Worm (Caenorhabditis elegans) whole organism, young adult: ENCODE data around the gene nsph-1.1.

ENCODE experiments used
- B0019.2 ChIP-seq: fragments of 200-800 bp; sonication (Bioruptor generic); conservative IDR thresholded peaks from 2 replicates; pipeline ENCODE4 v1.3.6; 2022; ENCODE audit warnings: missing genetic modification reagents, missing genetic modification characterization, missing compliant biosample characterization
- B0336.3 ChIP-seq: fragments of 200-800 bp; sonication (Bioruptor generic); IDR thresholded peaks from 2 replicates; pipeline ENCODE4 v1.3.6; 2022; ENCODE audit warnings: missing genetic modification characterization, missing compliant biosample characterization
- C06A6.2 ChIP-seq: fragments of 200-800 bp; sonication (Bioruptor generic); conservative IDR thresholded peaks from 2 replicates; pipeline ENCODE4 v1.3.6; 2022; ENCODE audit warnings: missing genetic modification characterization, missing compliant biosample characterization
- C17E4.6 ChIP-seq: fragments of 200-800 bp; sonication (Bioruptor generic); IDR thresholded peaks from 2 replicates; pipeline ENCODE4 v1.3.6; 2022; ENCODE audit warnings: missing genetic modification reagents, missing genetic modification characterization, missing compliant biosample characterization
- F22D6.2 ChIP-seq: sonication (generic microtip); optimal IDR thresholded peaks from 2 replicates; lab custom pipeline; 2016; ENCODE audit warnings: mild to moderate bottlenecking, missing genetic modification characterization, missing compliant biosample characterization
- F23B12.7 ChIP-seq: sonication (generic microtip); optimal IDR thresholded peaks from 2 replicates; lab custom pipeline; 2017; ENCODE audit warnings: missing genetic modification characterization, mild to moderate bottlenecking, missing compliant biosample characterization, antibody characterized with exemption, moderate library complexity; ENCODE audit not compliant: insufficient read depth
- F33H1.4 ChIP-seq: fragments of 200-800 bp; sonication (Bioruptor generic); IDR thresholded peaks from 2 replicates; pipeline ENCODE4 v1.3.6; 2022; ENCODE audit warnings: missing genetic modification reagents, missing genetic modification characterization, missing compliant biosample characterization
- F55B11.4 ChIP-seq: sonication (generic microtip); optimal IDR thresholded peaks from 2 replicates; lab custom pipeline; 2016; ENCODE audit warnings: missing compliant biosample characterization, missing genetic modification characterization, borderline replicate concordance; ENCODE audit not compliant: insufficient read depth
- F57C9.4 ChIP-seq: sonication (generic microtip); optimal IDR thresholded peaks from 2 replicates; lab custom pipeline; 2017; ENCODE audit warnings: mild to moderate bottlenecking, missing genetic modification characterization, missing compliant biosample characterization
- T26A5.8 ChIP-seq: sonication (generic microtip); optimal IDR thresholded peaks from 2 replicates; lab custom pipeline; 2016; ENCODE audit warnings: missing genetic modification characterization, missing compliant biosample characterization
- Y53F4B.3 ChIP-seq: fragments of 200-800 bp; sonication (Bioruptor generic); IDR thresholded peaks from 2 replicates; pipeline ENCODE4 v1.3.6; 2022; ENCODE audit warnings: missing genetic modification reagents, missing genetic modification characterization, missing compliant biosample characterization
- Y67H2A.10 ChIP-seq: fragments of 200-800 bp; sonication (Bioruptor generic); conservative IDR thresholded peaks from 2 replicates; pipeline ENCODE4 v1.3.6; 2022; ENCODE audit warnings: missing genetic modification reagents, missing genetic modification characterization, missing compliant biosample characterization
- Y95B8A.8 ChIP-seq: fragments of 200-800 bp; sonication (Bioruptor generic); IDR thresholded peaks from 2 replicates; pipeline ENCODE4 v1.3.6; 2022; ENCODE audit warnings: missing genetic modification reagents, missing genetic modification characterization, missing compliant biosample characterization
- attf-3 ChIP-seq: fragments of 200-800 bp; sonication (Bioruptor generic); conservative IDR thresholded peaks from 2 replicates; pipeline ENCODE4 v1.3.6; 2022; ENCODE audit warnings: missing genetic modification reagents, missing genetic modification characterization, missing compliant biosample characterization
- attf-6 ChIP-seq: fragments of 200-800 bp; sonication (Bioruptor generic); IDR thresholded peaks from 2 replicates; pipeline ENCODE4 v1.3.6; 2022; ENCODE audit warnings: missing genetic modification reagents, missing genetic modification characterization, missing compliant biosample characterization
- cebp-1 ChIP-seq, 2 experiments: fragments of 200-800 bp in 1 of 2; sonication (Bioruptor generic) in 1 of 2; sonication (generic microtip) in 1 of 2; IDR thresholded peaks in 1 of 2; optimal IDR thresholded peaks in 1 of 2; 2 replicates each; pipeline versions ENCODE4 v1.3.6 to Lab custom; 2017 to 2022; ENCODE audit warnings: missing compliant biosample characterization in 2 of 2, missing genetic modification characterization in 2 of 2, mild to moderate bottlenecking in 1 of 2, missing genetic modification reagents in 1 of 2, moderate library complexity in 1 of 2
- cebp-2 ChIP-seq: fragments of 200-800 bp; sonication (Bioruptor generic); IDR thresholded peaks from 2 replicates; pipeline ENCODE4 v1.3.6; 2022; ENCODE audit warnings: missing genetic modification characterization, missing compliant biosample characterization
- ceh-58 ChIP-seq: fragments of 200-800 bp; sonication (Bioruptor generic); IDR thresholded peaks from 2 replicates; pipeline ENCODE4 v1.3.6; 2022; ENCODE audit warnings: missing genetic modification characterization, missing compliant biosample characterization
- ceh-79 ChIP-seq: sonication (generic microtip); optimal IDR thresholded peaks from 2 replicates; lab custom pipeline; 2017; ENCODE audit warnings: mild to moderate bottlenecking, missing genetic modification characterization, missing compliant biosample characterization
- die-1 ChIP-seq: sonication (generic microtip); optimal IDR thresholded peaks from 2 replicates; lab custom pipeline; 2016; ENCODE audit warnings: missing genotype, mild to moderate bottlenecking, missing genetic modification characterization, missing compliant biosample characterization
- egl-18 ChIP-seq: fragments of 200-800 bp; sonication (Bioruptor generic); IDR thresholded peaks from 2 replicates; pipeline ENCODE4 v1.3.6; 2022; ENCODE audit warnings: missing genetic modification reagents, missing genetic modification characterization, missing compliant biosample characterization
- ekl-4 ChIP-seq: fragments of 200-800 bp; sonication (Bioruptor generic); IDR thresholded peaks from 2 replicates; pipeline ENCODE4 v1.3.6; 2022; ENCODE audit warnings: missing genetic modification reagents, missing genetic modification characterization, missing compliant biosample characterization
- ets-4 ChIP-seq: fragments of 200-800 bp; sonication (Bioruptor generic); optimal IDR thresholded peaks from 2 replicates; lab custom pipeline; 2018; ENCODE audit warnings: mild to moderate bottlenecking, missing genetic modification characterization, missing compliant biosample characterization
- fkh-3 ChIP-seq: sonication (generic microtip); optimal IDR thresholded peaks from 2 replicates; lab custom pipeline; 2016; ENCODE audit warnings: mild to moderate bottlenecking, missing genetic modification characterization, missing compliant biosample characterization
- hlh-26 ChIP-seq: fragments of 200-800 bp; sonication (Bioruptor generic); conservative IDR thresholded peaks from 2 replicates; pipeline ENCODE4 v1.3.6; 2022; ENCODE audit warnings: missing genetic modification reagents, missing genetic modification characterization, missing compliant biosample characterization
- hrde-1 ChIP-seq: sonication (generic microtip); optimal IDR thresholded peaks from 2 replicates; lab custom pipeline; 2016; ENCODE audit warnings: missing genetic modification characterization, mild to moderate bottlenecking, missing compliant biosample characterization, moderate library complexity, missing genotype, missing genetic modification reagents, borderline replicate concordance
- hsf-1 ChIP-seq: fragments of 200-800 bp; sonication (Bioruptor generic); IDR thresholded peaks from 2 replicates; pipeline ENCODE4 v1.3.6; 2022; ENCODE audit warnings: missing genetic modification reagents, missing genetic modification characterization, missing compliant biosample characterization
- lin-40 ChIP-seq: sonication (generic microtip); optimal IDR thresholded peaks from 2 replicates; lab custom pipeline; 2016; ENCODE audit warnings: missing genetic modification characterization, mild to moderate bottlenecking, missing compliant biosample characterization, missing genotype, missing genetic modification reagents
- madf-10 ChIP-seq: sonication (generic microtip); optimal IDR thresholded peaks from 2 replicates; lab custom pipeline; 2016; ENCODE audit warnings: mild to moderate bottlenecking, missing genetic modification characterization, missing compliant biosample characterization
- madf-3 ChIP-seq: fragments of 200-800 bp; sonication (Bioruptor generic); IDR thresholded peaks from 2 replicates; pipeline ENCODE4 v1.3.6; 2022; ENCODE audit warnings: missing genetic modification reagents, missing genetic modification characterization, missing compliant biosample characterization
- nhr-27 ChIP-seq: fragments of 200-800 bp; sonication (Bioruptor generic); optimal IDR thresholded peaks from 2 replicates; lab custom pipeline; 2018; ENCODE audit warnings: mild to moderate bottlenecking, missing genetic modification characterization, moderate library complexity, missing compliant biosample characterization
- repo-1 ChIP-seq: sonication (generic microtip); optimal IDR thresholded peaks from 2 replicates; lab custom pipeline; 2017; ENCODE audit warnings: mild to moderate bottlenecking, missing genetic modification characterization, missing compliant biosample characterization
- sea-2 ChIP-seq: fragments of 200-800 bp; sonication (Bioruptor generic); IDR thresholded peaks from 2 replicates; pipeline ENCODE4 v1.3.6; 2022; ENCODE audit warnings: missing genetic modification characterization, missing compliant biosample characterization
- somi-1 ChIP-seq: fragments of 200-800 bp; sonication (Bioruptor generic); optimal IDR thresholded peaks from 2 replicates; lab custom pipeline; 2018; ENCODE audit warnings: mild to moderate bottlenecking, missing genetic modification characterization, missing compliant biosample characterization
- tbp1 ChIP-seq: fragments of 200-800 bp; sonication (Bioruptor generic); optimal IDR thresholded peaks from 2 replicates; lab custom pipeline; 2018; ENCODE audit warnings: mild to moderate bottlenecking, missing genetic modification characterization, missing compliant biosample characterization
- xnd-1 ChIP-seq: sonication (generic microtip); optimal IDR thresholded peaks from 2 replicates; lab custom pipeline; 2016; ENCODE audit warnings: missing genotype, missing genetic modification reagents, missing genetic modification characterization, missing compliant biosample characterization
- zim-3 ChIP-seq: sonication (generic microtip); optimal IDR thresholded peaks from 2 replicates; lab custom pipeline; 2017; ENCODE audit warnings: mild to moderate bottlenecking, missing genetic modification characterization, moderate library complexity, missing compliant biosample characterization
- ztf-18 ChIP-seq: sonication (generic microtip); optimal IDR thresholded peaks from 2 replicates; lab custom pipeline; 2016; ENCODE audit warnings: missing genotype, mild to moderate bottlenecking, missing genetic modification characterization, missing compliant biosample characterization
- ztf-26 ChIP-seq: sonication (generic microtip); optimal IDR thresholded peaks from 2 replicates; lab custom pipeline; 2017; ENCODE audit warnings: missing genetic modification characterization, missing compliant biosample characterization
- ztf-28 ChIP-seq: fragments of 200-800 bp; sonication (Bioruptor generic); IDR thresholded peaks from 2 replicates; pipeline ENCODE4 v1.3.6; 2022; ENCODE audit warnings: missing genetic modification reagents, missing genetic modification characterization, missing compliant biosample characterization

nsph-1.1 gene

ce11 chrII:8812346-8812745 is 45.8 kb downstream of the nsph-1.1 start:
- TF ChIP-seq B0336.3 (GFP tag; lab: Robert Waterston, UW), result peak; percentile 31; the same call in 1 of the 2 replicates
- 0 out of 2 replicates have a peak, but pooled peaks have one; percentile 39 for TF ChIP-seq ekl-4
- TF ChIP-seq F55B11.4 (tag; lab: Kevin White, UChicago), result no peak

ce11 chrII:8813659-8814058 is 47.1 kb downstream of the nsph-1.1 start:
- TF ChIP-seq ztf-26 (tag; lab: Kevin White, UChicago) (no peak), somi-1 (peak; percentile 66), F22D6.2 (tag; lab: Kevin White, UChicago) (no peak), ets-4 (no peak), lin-40 (tag; lab: Kevin White, UChicago) (peak; percentile 5), ceh-79 (no peak), zim-3 (no peak), F23B12.7 (no peak), ztf-28 (GFP tag; lab: Robert Waterston, UW) (no peak), F33H1.4 (GFP tag; lab: Robert Waterston, UW) (no peak), attf-6 (GFP tag; lab: Robert Waterston, UW) (no peak), hrde-1 (tag; lab: Kevin White, UChicago) (no peak), C06A6.2 (no peak)

- TF ChIP-seq madf-3 (GFP tag; lab: Robert Waterston, UW), result no peak
- TF ChIP-seq ztf-18 (tag; lab: Kevin White, UChicago), result no peak
- no peak for TF ChIP-seq die-1 (tag; lab: Kevin White, UChicago)
- no peak for TF ChIP-seq cebp-2
- TF ChIP-seq xnd-1, result no peak
- no peak for TF ChIP-seq cebp-1 (GFP tag; IDR thresholded peaks at IDR 0.05; lab: Robert Waterston, UW)
- TF ChIP-seq cebp-1 (tag; optimal IDR thresholded peaks at IDR 0.05; lab: Kevin White, UChicago), result no peak
- TF ChIP-seq zim-3, result no peak
- no peak for TF ChIP-seq C17E4.6 (GFP tag; lab: Robert Waterston, UW)
- TF ChIP-seq sea-2, result no peak
- TF ChIP-seq hlh-26, result no peak
- TF ChIP-seq egl-18 (GFP tag; lab: Robert Waterston, UW), result no peak
- TF ChIP-seq C06A6.2, result no peak
- no peak for TF ChIP-seq Y95B8A.8 (GFP tag; lab: Robert Waterston, UW)
- no peak for TF ChIP-seq attf-3
- no peak for TF ChIP-seq tbp1
- no peak for TF ChIP-seq madf-10 (tag; lab: Kevin White, UChicago)
- TF ChIP-seq Y67H2A.10, result no peak
- no peak for TF ChIP-seq B0019.2
These were observed 47.7 kb downstream of the nsph-1.1 start for ce11 chrII:8814231-8814630.

- TF ChIP-seq hsf-1 (GFP tag; lab: Robert Waterston, UW), result no peak
- no peak for TF ChIP-seq hlh-26
- peak; percentile 58 for TF ChIP-seq ztf-26 (tag; lab: Kevin White, UChicago)
- TF ChIP-seq ceh-58, result no peak
- no peak for TF ChIP-seq nhr-27 (tag; lab: Kevin White, UChicago)
- TF ChIP-seq cebp-2, result no peak
- TF ChIP-seq Y53F4B.3 (GFP tag; lab: Robert Waterston, UW), result no peak
- no peak for TF ChIP-seq B0019.2
- peak; percentile 26 for TF ChIP-seq repo-1 (tag; lab: Kevin White, UChicago)
- TF ChIP-seq F57C9.4, result no peak
- TF ChIP-seq fkh-3 (tag; lab: Kevin White, UChicago), result no peak
- no peak for TF ChIP-seq T26A5.8 (tag; lab: Kevin White, UChicago)
These were observed 50.6 kb downstream of the nsph-1.1 start for ce11 chrII:8817225-8817624.
